Fruit fly (Drosophila melanogaster) whole organism, embryonic: ENCODE measurements around the gene scramb2.

Experiments
- Adf1 ChIP-seq: fragments of 200-800 bp; sonication (Bioruptor generic); IDR thresholded peaks from 2 replicates; pipeline ENCODE4 v1.3.6; 2022; ENCODE audit warnings: missing biosample characterization, missing genetic modification characterization
- Atf-2 ChIP-seq: fragments of 200-800 bp; sonication (Bioruptor generic); optimal IDR thresholded peaks from 2 replicates; lab custom pipeline; 2016; ENCODE audit warnings: missing biosample characterization, missing genetic modification characterization
- Bteb2 ChIP-seq: fragments of 200-800 bp; sonication (Bioruptor generic); optimal IDR thresholded peaks from 2 replicates; lab custom pipeline; 2016; ENCODE audit warnings: missing biosample characterization, missing genetic modification characterization
- C15 ChIP-seq: fragments of 200-800 bp; sonication (Bioruptor generic); IDR thresholded peaks from 3 replicates; pipeline ENCODE4 v1.3.6; 2022; ENCODE audit warnings: missing biosample characterization, missing genetic modification characterization
- CG1024 ChIP-seq: fragments of 200-800 bp; sonication (Bioruptor generic); IDR thresholded peaks from 2 replicates; pipeline ENCODE4 v1.3.6; 2022; ENCODE audit warnings: missing biosample characterization, missing genetic modification characterization
- CG10274 ChIP-seq: fragments of 200-800 bp; sonication (Bioruptor generic); optimal IDR thresholded peaks from 3 replicates; lab custom pipeline; 2017; ENCODE audit warnings: missing biosample characterization, mild to moderate bottlenecking, missing genetic modification characterization
- CG10979 ChIP-seq: fragments of 200-800 bp; sonication (Bioruptor generic); optimal IDR thresholded peaks from 2 replicates; lab custom pipeline; 2018; ENCODE audit warnings: missing biosample characterization, mild to moderate bottlenecking, missing genetic modification characterization, moderate library complexity
- CG11696 ChIP-seq: fragments of 200-800 bp; sonication (Bioruptor generic); IDR thresholded peaks from 2 replicates; pipeline ENCODE4 v1.3.6; 2022; ENCODE audit warnings: missing biosample characterization, missing genetic modification characterization
- CG11723 ChIP-seq: fragments of 200-800 bp; sonication (Bioruptor generic); optimal IDR thresholded peaks from 2 replicates; lab custom pipeline; 2017; ENCODE audit warnings: missing biosample characterization, mild to moderate bottlenecking, missing genetic modification characterization
- CG1233 ChIP-seq: fragments of 200-800 bp; sonication (Bioruptor generic); optimal IDR thresholded peaks from 4 replicates; lab custom pipeline; 2018; ENCODE audit warnings: missing biosample characterization, mild to moderate bottlenecking, missing genetic modification characterization
- CG12391 ChIP-seq: fragments of 200-800 bp; sonication (Bioruptor generic); optimal IDR thresholded peaks from 3 replicates; lab custom pipeline; 2018; ENCODE audit warnings: missing biosample characterization, mild to moderate bottlenecking, missing genetic modification characterization, moderate library complexity
- CG17802 ChIP-seq: fragments of 200-800 bp; sonication (Bioruptor generic); optimal IDR thresholded peaks from 2 replicates; lab custom pipeline; 2018; ENCODE audit warnings: missing biosample characterization, mild to moderate bottlenecking, missing genetic modification characterization, moderate library complexity
- CG18764 ChIP-seq: fragments of 200-800 bp; sonication (Bioruptor generic); optimal IDR thresholded peaks from 3 replicates; lab custom pipeline; 2016; ENCODE audit warnings: missing biosample characterization, missing genetic modification characterization
- CG3407 ChIP-seq: fragments of 200-800 bp; sonication (Bioruptor generic); optimal IDR thresholded peaks from 2 replicates; lab custom pipeline; 2018; ENCODE audit warnings: missing biosample characterization, mild to moderate bottlenecking, missing genetic modification characterization
- CG42726 ChIP-seq: fragments of 200-800 bp; sonication (Bioruptor generic); IDR thresholded peaks from 2 replicates; pipeline ENCODE4 v1.3.6; 2022; ENCODE audit warnings: missing biosample characterization, missing genetic modification characterization; ENCODE audit not compliant: partially characterized antibody
- CG4424 ChIP-seq: fragments of 200-800 bp; sonication (Bioruptor generic); optimal IDR thresholded peaks from 3 replicates; lab custom pipeline; 2016; ENCODE audit warnings: missing biosample characterization, missing genetic modification characterization
- CG6175 ChIP-seq: fragments of 200-800 bp; sonication (Bioruptor generic); IDR thresholded peaks from 3 replicates; pipeline ENCODE4 v1.3.6; 2022; ENCODE audit warnings: missing biosample characterization, missing genetic modification characterization
- CG6813 ChIP-seq: fragments of 200-800 bp; sonication (Bioruptor generic); optimal IDR thresholded peaks from 2 replicates; lab custom pipeline; 2017; ENCODE audit warnings: missing biosample characterization, missing genetic modification characterization, mild to moderate bottlenecking, moderate library complexity, missing genetic modification reagents
- CG7745 ChIP-seq: fragments of 200-800 bp; sonication (Bioruptor generic); optimal IDR thresholded peaks from 2 replicates; lab custom pipeline; 2018; ENCODE audit warnings: missing biosample characterization, mild to moderate bottlenecking, missing genetic modification characterization, moderate library complexity
- CG8089 ChIP-seq: fragments of 200-800 bp; sonication (Bioruptor generic); optimal IDR thresholded peaks from 3 replicates; lab custom pipeline; 2016; ENCODE audit warnings: missing biosample characterization, missing genetic modification characterization
- CG8765 ChIP-seq: fragments of 200-800 bp; sonication (Bioruptor generic); IDR thresholded peaks from 2 replicates; pipeline ENCODE4 v1.3.6; 2022; ENCODE audit warnings: missing biosample characterization, missing genetic modification characterization
- CG9876 ChIP-seq: fragments of 200-800 bp; sonication (Bioruptor generic); optimal IDR thresholded peaks from 2 replicates; lab custom pipeline; 2016; ENCODE audit warnings: missing biosample characterization, missing genetic modification characterization
- CrebB ChIP-seq: fragments of 200-800 bp; sonication (Bioruptor generic); optimal IDR thresholded peaks from 3 replicates; lab custom pipeline; 2018; ENCODE audit warnings: missing biosample characterization, mild to moderate bottlenecking, missing genetic modification characterization
- D19A ChIP-seq: fragments of 200-800 bp; optimal IDR thresholded peaks from 3 replicates; lab custom pipeline; 2019; ENCODE audit warnings: missing biosample characterization, mild to moderate bottlenecking, missing genetic modification characterization, moderate library complexity
- Dfd ChIP-seq, 2 experiments: fragments of >200 bp; optimal IDR thresholded peaks; 2 replicates each; lab custom pipeline; 2017; ENCODE audit warnings: missing biosample characterization in 2 of 2, missing genetic modification characterization in 2 of 2
- Elba2 ChIP-seq: fragments of 200-800 bp; sonication (Bioruptor generic); optimal IDR thresholded peaks from 3 replicates; lab custom pipeline; 2016; ENCODE audit warnings: missing biosample characterization, missing genetic modification characterization
- Fer1 ChIP-seq: fragments of 200-800 bp; sonication (Bioruptor generic); optimal IDR thresholded peaks from 2 replicates; lab custom pipeline; 2017; ENCODE audit warnings: missing biosample characterization, mild to moderate bottlenecking, missing genetic modification characterization
- HLH3B ChIP-seq: fragments of 200-800 bp; sonication (Bioruptor generic); IDR thresholded peaks from 2 replicates; pipeline ENCODE4 v1.3.6; 2022; ENCODE audit warnings: missing biosample characterization, missing genetic modification characterization
- PHDP ChIP-seq: fragments of 200-800 bp; sonication (Bioruptor generic); optimal IDR thresholded peaks from 3 replicates; lab custom pipeline; 2018; ENCODE audit warnings: missing biosample characterization, mild to moderate bottlenecking, missing genetic modification characterization, moderate library complexity
- amos ChIP-seq: fragments of 200-800 bp; sonication (Bioruptor generic); IDR thresholded peaks from 2 replicates; pipeline ENCODE4 v1.3.6; 2022; ENCODE audit warnings: missing biosample characterization, missing genetic modification characterization; ENCODE audit not compliant: partially characterized antibody
- caup ChIP-seq: fragments of 200-800 bp; sonication (Bioruptor generic); optimal IDR thresholded peaks from 3 replicates; lab custom pipeline; 2017; ENCODE audit warnings: missing biosample characterization, mild to moderate bottlenecking, missing genetic modification characterization, moderate library complexity; ENCODE audit not compliant: severe bottlenecking
- corto ChIP-seq: fragments of 200-800 bp; sonication (Bioruptor generic); optimal IDR thresholded peaks from 2 replicates; lab custom pipeline; 2016; ENCODE audit warnings: missing biosample characterization, mild to moderate bottlenecking, missing genetic modification characterization, moderate library complexity
- crol ChIP-seq: fragments of 200-800 bp; sonication (Bioruptor generic); IDR thresholded peaks from 2 replicates; pipeline ENCODE4 v1.3.6; 2022; ENCODE audit warnings: missing biosample characterization, missing genetic modification characterization
- crp ChIP-seq, 2 experiments: fragments of 200-800 bp; sonication (Bioruptor generic); optimal IDR thresholded peaks; 2 replicates in 1 of 2; 3 replicates in 1 of 2; lab custom pipeline; 2017; ENCODE audit warnings: missing biosample characterization in 2 of 2, missing genetic modification characterization in 2 of 2, mild to moderate bottlenecking in 1 of 2, moderate library complexity in 1 of 2
- disco-r ChIP-seq: fragments of 200-800 bp; sonication (Bioruptor generic); optimal IDR thresholded peaks from 2 replicates; lab custom pipeline; 2016; ENCODE audit warnings: missing biosample characterization, missing genetic modification characterization
- grau ChIP-seq: fragments of 200-800 bp; optimal IDR thresholded peaks from 3 replicates; lab custom pipeline; 2019; ENCODE audit warnings: missing biosample characterization, mild to moderate bottlenecking, missing genetic modification characterization, moderate library complexity
- h ChIP-seq: fragments of >200 bp; optimal IDR thresholded peaks from 2 replicates; lab custom pipeline; 2017
- jigr1 ChIP-seq: fragments of 200-800 bp; sonication (Bioruptor generic); IDR thresholded peaks from 3 replicates; pipeline ENCODE4 v1.3.6; 2022; ENCODE audit warnings: missing biosample characterization, missing genetic modification characterization
- klu ChIP-seq: fragments of 200-800 bp; sonication (Bioruptor generic); IDR thresholded peaks from 2 replicates; pipeline ENCODE4 v1.3.6; 2022; ENCODE audit warnings: missing biosample characterization, missing genetic modification characterization
- lbe ChIP-seq: fragments of 200-800 bp; sonication (Bioruptor generic); optimal IDR thresholded peaks from 2 replicates; lab custom pipeline; 2016; ENCODE audit warnings: missing biosample characterization, mild to moderate bottlenecking, missing genetic modification characterization
- nmo ChIP-seq: fragments of 200-800 bp; sonication (Bioruptor generic); optimal IDR thresholded peaks from 2 replicates; lab custom pipeline; 2018; ENCODE audit warnings: missing biosample characterization, mild to moderate bottlenecking, missing genetic modification characterization, moderate library complexity
- oc ChIP-seq: fragments of 200-800 bp; sonication (Bioruptor generic); optimal IDR thresholded peaks from 2 replicates; lab custom pipeline; 2018; ENCODE audit warnings: missing biosample characterization, mild to moderate bottlenecking, missing genetic modification characterization, moderate library complexity
- p53 ChIP-seq: fragments of 200-800 bp; sonication (Bioruptor generic); optimal IDR thresholded peaks from 2 replicates; lab custom pipeline; 2016; ENCODE audit warnings: missing biosample characterization, missing genetic modification characterization
- pfk ChIP-seq: fragments of 200-800 bp; sonication (Bioruptor generic); optimal IDR thresholded peaks from 2 replicates; lab custom pipeline; 2018; ENCODE audit warnings: missing biosample characterization, mild to moderate bottlenecking, missing genetic modification characterization, moderate library complexity
- pum ChIP-seq: fragments of 200-800 bp; sonication (Bioruptor generic); optimal IDR thresholded peaks from 2 replicates; lab custom pipeline; 2016; ENCODE audit warnings: missing biosample characterization, missing genetic modification characterization
- scrt ChIP-seq: fragments of 200-800 bp; sonication (Bioruptor generic); optimal IDR thresholded peaks from 2 replicates; lab custom pipeline; 2018; ENCODE audit warnings: missing biosample characterization, mild to moderate bottlenecking, missing genetic modification characterization, moderate library complexity
- slbo ChIP-seq: fragments of 200-800 bp; sonication (Bioruptor generic); IDR thresholded peaks from 2 replicates; pipeline ENCODE4 v1.3.6; 2022; ENCODE audit warnings: missing biosample characterization, missing genetic modification characterization
- slp2 ChIP-seq: fragments of 200-800 bp; sonication (Bioruptor generic); optimal IDR thresholded peaks from 2 replicates; lab custom pipeline; 2016; ENCODE audit warnings: missing biosample characterization, missing genetic modification characterization
- tna ChIP-seq: fragments of 200-800 bp; sonication (Bioruptor generic); IDR thresholded peaks from 2 replicates; pipeline ENCODE4 v1.3.6; 2022; ENCODE audit warnings: missing biosample characterization, missing genetic modification characterization; ENCODE audit not compliant: partially characterized antibody

The scramb2 gene

dm6 chr3L:3090581-3091345 lies 44.2 kb upstream of the scramb2 start (continued):
- TF ChIP-seq CG11723: no peak
- no peak for TF ChIP-seq tna (GFP tag; lab: Robert Waterston, UW)
- TF ChIP-seq CG6813: no peak
- TF ChIP-seq CG8089 (GFP tag; lab: Kevin White, UChicago): peak; percentile 34
- peak; percentile 57 for TF ChIP-seq Fer1 (GFP tag; lab: Kevin White, UChicago)
- no peak for TF ChIP-seq oc
- peak; percentile 43; the same call in 1 of the 3 replicates for TF ChIP-seq jigr1 (GFP tag; lab: Robert Waterston, UW)
- 0 out of 2 replicates have a peak, but pooled peaks have one; percentile 5 for TF ChIP-seq CG8765
- TF ChIP-seq CG17802: no peak
- peak; percentile 50; the same call in 1 of the 2 replicates for TF ChIP-seq amos (GFP tag; lab: Robert Waterston, UW)
- TF ChIP-seq Dfd (GFP tag; optimal IDR thresholded peaks at IDR 0.05; lab: Kevin White, UChicago): no peak
- no peak for TF ChIP-seq pfk (GFP tag; lab: Kevin White, UChicago)
- TF ChIP-seq pum: no peak
- no peak for TF ChIP-seq h
- no peak for TF ChIP-seq corto (GFP tag; lab: Kevin White, UChicago)
- TF ChIP-seq crol (GFP tag; lab: Robert Waterston, UW): 0 out of 2 replicates have a peak, but pooled peaks have one; percentile 32
- TF ChIP-seq slp2: no peak
- TF ChIP-seq CrebB (tag; lab: Kevin White, UChicago): no peak
- peak; percentile 41 for TF ChIP-seq CG7745 (tag; lab: Kevin White, UChicago)
- TF ChIP-seq p53 (GFP tag; lab: Kevin White, UChicago): no peak
- TF ChIP-seq Adf1: peak; percentile 26; the same call in 1 of the 2 replicates
- TF ChIP-seq Atf-2: no peak
- 0 out of 3 replicates have a peak, but pooled peaks have one; percentile 45 for TF ChIP-seq CG6175 (GFP tag; lab: Robert Waterston, UW)
- TF ChIP-seq CG9876: peak; percentile 9
- TF ChIP-seq C15: no peak
- TF ChIP-seq CG3407: no peak
- no peak for TF ChIP-seq CG11696 (GFP tag; lab: Robert Waterston, UW)
- peak; percentile 49 for TF ChIP-seq caup (GFP tag; lab: Kevin White, UChicago)
- TF ChIP-seq CG1024 (GFP tag; lab: Robert Waterston, UW): peak; percentile 67
- no peak for TF ChIP-seq CG4424
- TF ChIP-seq slbo: no peak; the same call in 1 of the 2 replicates
- TF ChIP-seq nmo: peak; percentile 43
- TF ChIP-seq CG42726 (GFP tag; lab: Robert Waterston, UW): peak; percentile 69
- TF ChIP-seq CG12391 (tag; lab: Kevin White, UChicago): peak; percentile 38
- TF ChIP-seq CG18764 (GFP tag; lab: Kevin White, UChicago): peak; percentile 49
- peak; percentile 76 for TF ChIP-seq scrt (GFP tag; lab: Kevin White, UChicago)
- no peak for TF ChIP-seq klu (GFP tag; lab: Robert Waterston, UW)
- TF ChIP-seq CG1233: peak; percentile 32
- TF ChIP-seq D19A (tag; lab: Kevin White, UChicago): peak; percentile 81
- TF ChIP-seq HLH3B (GFP tag; lab: Robert Waterston, UW): peak; percentile 66; the same call in 1 of the 2 replicates
- no peak for TF ChIP-seq CG10274 (GFP tag; lab: Kevin White, UChicago)
- peak; percentile 34 for TF ChIP-seq PHDP (tag; lab: Kevin White, UChicago)
- TF ChIP-seq disco-r (GFP tag; lab: Kevin White, UChicago): no peak
- peak; percentile 48 for TF ChIP-seq lbe (GFP tag; lab: Kevin White, UChicago)
- TF ChIP-seq grau (tag; lab: Kevin White, UChicago): peak; percentile 55
- TF ChIP-seq CG10979: peak; percentile 45
- TF ChIP-seq crp (GFP tag; optimal IDR thresholded peaks at IDR 0.05; lab: Kevin White, UChicago): no peak
- peak; percentile 30 for TF ChIP-seq Bteb2 (GFP tag; lab: Kevin White, UChicago)
- no peak for TF ChIP-seq Elba2 (GFP tag; lab: Kevin White, UChicago)
